Worm (Caenorhabditis elegans) whole organism, L1 larva: ENCODE measurements around the gene txt-18.

Experiments used
- F16B12.6 ChIP-seq: fragments of 150-350 bp; optimal IDR thresholded peaks from 2 replicates; lab custom pipeline; 2014; ENCODE audit warnings: missing biosample characterization, missing genetic modification characterization
- Y116A8C.19 ChIP-seq: sonication (generic microtip); optimal IDR thresholded peaks from 2 replicates; lab custom pipeline; 2016; ENCODE audit warnings: missing compliant biosample characterization, missing genetic modification characterization, borderline replicate concordance
- aha-1 ChIP-seq: fragments of 150-350 bp; optimal IDR thresholded peaks from 2 replicates; lab custom pipeline; 2014; ENCODE audit warnings: missing biosample characterization, missing genetic modification characterization
- blmp-1 ChIP-seq: fragments of 150-350 bp; optimal IDR thresholded peaks from 2 replicates; lab custom pipeline; 2014; ENCODE audit warnings: missing biosample characterization, missing genetic modification characterization
- ceh-8 ChIP-seq: fragments of 200-800 bp; sonication (Bioruptor generic); optimal IDR thresholded peaks from 2 replicates; lab custom pipeline; 2018; ENCODE audit warnings: mild to moderate bottlenecking, missing genetic modification characterization, moderate library complexity, missing compliant biosample characterization
- ceh-82 ChIP-seq, 3 experiments: fragments of 150-350 bp in 1 of 3; sonication (generic microtip) in 2 of 3; optimal IDR thresholded peaks; 2 replicates each; lab custom pipeline; 2014 to 2017; ENCODE audit warnings: missing biosample characterization in 3 of 3, missing genetic modification characterization in 3 of 3
- dpl-1 ChIP-seq, 3 experiments: fragments of 150-350 bp in 2 of 3; sonication (generic microtip) in 1 of 3; optimal IDR thresholded peaks; 2 replicates each; lab custom pipeline; 2014 to 2017; ENCODE audit warnings: missing biosample characterization in 3 of 3, missing genetic modification characterization in 3 of 3, missing genetic modification reagents in 3 of 3
- dsc-1 ChIP-seq: sonication (generic microtip); optimal IDR thresholded peaks from 2 replicates; lab custom pipeline; 2016; ENCODE audit warnings: mild to moderate bottlenecking, missing genetic modification characterization, missing compliant biosample characterization
- efl-1 ChIP-seq, 4 experiments: fragments of 150-350 bp; optimal IDR thresholded peaks in 3 of 4; peaks in 1 of 4; 1 replicate in 1 of 4; 2 replicates in 3 of 4; lab custom pipeline; 2014; ENCODE audit warnings: missing biosample characterization in 2 of 4, missing genetic modification characterization in 2 of 4, missing genetic modification reagents in 2 of 4
- efl-3 ChIP-seq: fragments of 200-800 bp; sonication (Bioruptor generic); optimal IDR thresholded peaks from 2 replicates; lab custom pipeline; 2018; ENCODE audit warnings: mild to moderate bottlenecking, missing genetic modification characterization, missing compliant biosample characterization
- elt-3 ChIP-seq, 6 experiments: fragments of 150-350 bp in 1 of 6; sonication (generic microtip); optimal IDR thresholded peaks; 2 replicates each; lab custom pipeline; 2017 to 2018; ENCODE audit warnings: missing biosample characterization in 6 of 6, missing genetic modification characterization in 6 of 6, inconsistent platforms in 1 of 6
- fkh-10 ChIP-seq: sonication (generic microtip); optimal IDR thresholded peaks from 2 replicates; lab custom pipeline; 2017; ENCODE audit warnings: missing biosample characterization, missing genetic modification reagents, missing genetic modification characterization
- fkh-4 ChIP-seq: sonication (generic microtip); optimal IDR thresholded peaks from 2 replicates; lab custom pipeline; 2016; ENCODE audit warnings: missing compliant biosample characterization, missing genetic modification characterization, borderline replicate concordance
- fkh-8 ChIP-seq: sonication (generic microtip); optimal IDR thresholded peaks from 2 replicates; lab custom pipeline; 2016; ENCODE audit warnings: mild to moderate bottlenecking, missing genetic modification characterization, missing compliant biosample characterization
- fos-1 ChIP-seq: fragments of 150-350 bp; optimal IDR thresholded peaks from 2 replicates; lab custom pipeline; 2014; ENCODE audit warnings: missing biosample characterization, missing genetic modification characterization
- irx-1 ChIP-seq: sonication (generic microtip); optimal IDR thresholded peaks from 2 replicates; lab custom pipeline; 2016; ENCODE audit warnings: missing genetic modification characterization, missing compliant biosample characterization
- isw-1 ChIP-seq: fragments of 200-800 bp; sonication (Bioruptor generic); IDR thresholded peaks from 2 replicates; pipeline ENCODE4 v1.3.6; 2022; ENCODE audit warnings: missing genetic modification characterization, missing compliant biosample characterization
- lin-14 ChIP-seq: fragments of 200-800 bp; sonication (Bioruptor generic); optimal IDR thresholded peaks from 2 replicates; lab custom pipeline; 2018; ENCODE audit warnings: mild to moderate bottlenecking, missing genetic modification characterization, moderate library complexity, missing compliant biosample characterization
- lin-15B ChIP-seq: fragments of 150-350 bp; sonication (generic microtip); optimal IDR thresholded peaks from 3 replicates; lab custom pipeline; 2014; ENCODE audit warnings: missing biosample characterization, missing genetic modification characterization
- lin-35 ChIP-seq, 2 experiments: fragments of 150-350 bp; optimal IDR thresholded peaks; 2 replicates each; lab custom pipeline; 2014; ENCODE audit warnings: missing biosample characterization in 2 of 2, missing genetic modification characterization in 2 of 2, missing genetic modification reagents in 2 of 2
- nhr-12 ChIP-seq: sonication (generic microtip); optimal IDR thresholded peaks from 2 replicates; lab custom pipeline; 2017; ENCODE audit warnings: missing biosample characterization, missing genetic modification characterization
- nhr-19 ChIP-seq: fragments of 200-800 bp; sonication (Bioruptor generic); conservative IDR thresholded peaks from 2 replicates; pipeline ENCODE4 v1.3.6; 2022; ENCODE audit warnings: missing genetic modification characterization, missing compliant biosample characterization
- nhr-237 ChIP-seq: fragments of 150-350 bp; optimal IDR thresholded peaks from 2 replicates; lab custom pipeline; 2014; ENCODE audit warnings: missing biosample characterization, missing genetic modification characterization
- nhr-47 ChIP-seq: sonication (generic microtip); optimal IDR thresholded peaks from 2 replicates; lab custom pipeline; 2016; ENCODE audit warnings: mild to moderate bottlenecking, missing genetic modification characterization, moderate library complexity, missing compliant biosample characterization
- nhr-71 ChIP-seq: sonication (generic microtip); optimal IDR thresholded peaks from 2 replicates; lab custom pipeline; 2016; ENCODE audit warnings: mild to moderate bottlenecking, missing genetic modification characterization, moderate library complexity, missing compliant biosample characterization
- nhr-76 ChIP-seq: sonication (generic microtip); optimal IDR thresholded peaks from 2 replicates; lab custom pipeline; 2017; ENCODE audit warnings: missing biosample characterization, missing genetic modification characterization
- nhr-84 ChIP-seq: sonication (generic microtip); optimal IDR thresholded peaks from 2 replicates; lab custom pipeline; 2017; ENCODE audit warnings: missing biosample characterization, missing genetic modification characterization
- nhr-85 ChIP-seq: sonication (generic microtip); peaks from one replicate; lab custom pipeline; 2016; ENCODE audit warnings: missing genetic modification characterization, inconsistent platforms, missing compliant biosample characterization
- nhr-90 ChIP-seq: sonication (generic microtip); optimal IDR thresholded peaks from 2 replicates; lab custom pipeline; 2016; ENCODE audit warnings: mild to moderate bottlenecking, missing genetic modification characterization, missing compliant biosample characterization; ENCODE audit not compliant: poor library complexity
- pax-3 ChIP-seq: fragments of 200-800 bp; sonication (Bioruptor generic); optimal IDR thresholded peaks from 2 replicates; lab custom pipeline; 2018; ENCODE audit warnings: mild to moderate bottlenecking, missing genetic modification characterization, moderate library complexity, missing compliant biosample characterization
- rnt-1 ChIP-seq: sonication (generic microtip); optimal IDR thresholded peaks from 2 replicates; lab custom pipeline; 2016; ENCODE audit warnings: mild to moderate bottlenecking, missing genetic modification characterization, moderate library complexity, missing compliant biosample characterization
- skn-1 ChIP-seq: fragments of 150-350 bp; optimal IDR thresholded peaks from 2 replicates; lab custom pipeline; 2014; ENCODE audit warnings: missing biosample characterization, missing genetic modification characterization
- snpc-4 ChIP-seq: fragments of 150-350 bp; optimal IDR thresholded peaks from 2 replicates; lab custom pipeline; 2014; ENCODE audit warnings: missing biosample characterization, missing genetic modification characterization
- snu-23 ChIP-seq: sonication (generic microtip); optimal IDR thresholded peaks from 2 replicates; lab custom pipeline; 2016; ENCODE audit warnings: missing genetic modification characterization, missing compliant biosample characterization
- sptf-1 ChIP-seq: fragments of 150-350 bp; optimal IDR thresholded peaks from 2 replicates; lab custom pipeline; 2014; ENCODE audit warnings: missing biosample characterization, missing genetic modification characterization
- tbx-2 ChIP-seq: sonication (generic microtip); optimal IDR thresholded peaks from 2 replicates; lab custom pipeline; 2016; ENCODE audit warnings: missing genetic modification characterization, missing compliant biosample characterization
- unc-62 ChIP-seq: fragments of 150-350 bp; optimal IDR thresholded peaks from 2 replicates; lab custom pipeline; 2014; ENCODE audit warnings: missing biosample characterization, missing genetic modification reagents, missing genetic modification characterization
- unc-98 ChIP-seq: fragments of 200-800 bp; sonication (Bioruptor generic); IDR thresholded peaks from 2 replicates; pipeline ENCODE4 v1.3.6; 2022; ENCODE audit warnings: missing genetic modification characterization, missing compliant biosample characterization
- vab-15 ChIP-seq: sonication (generic microtip); optimal IDR thresholded peaks from 2 replicates; lab custom pipeline; 2017; ENCODE audit warnings: missing genotype, mild to moderate bottlenecking, missing genetic modification characterization, missing compliant biosample characterization
- xbp-1 ChIP-seq: sonication (generic microtip); optimal IDR thresholded peaks from 2 replicates; lab custom pipeline; 2016; ENCODE audit warnings: missing genetic modification characterization, missing compliant biosample characterization
- ztf-11 ChIP-seq, 2 experiments: sonication (generic microtip); optimal IDR thresholded peaks; 2 replicates each; lab custom pipeline; 2016 to 2017; ENCODE audit warnings: missing genetic modification characterization in 2 of 2, missing biosample characterization in 1 of 2, missing compliant biosample characterization in 1 of 2
- ztf-4 ChIP-seq: fragments of 150-350 bp; optimal IDR thresholded peaks from 2 replicates; lab custom pipeline; 2014; ENCODE audit warnings: missing biosample characterization, missing genetic modification characterization

Gene txt-18

DNA sequence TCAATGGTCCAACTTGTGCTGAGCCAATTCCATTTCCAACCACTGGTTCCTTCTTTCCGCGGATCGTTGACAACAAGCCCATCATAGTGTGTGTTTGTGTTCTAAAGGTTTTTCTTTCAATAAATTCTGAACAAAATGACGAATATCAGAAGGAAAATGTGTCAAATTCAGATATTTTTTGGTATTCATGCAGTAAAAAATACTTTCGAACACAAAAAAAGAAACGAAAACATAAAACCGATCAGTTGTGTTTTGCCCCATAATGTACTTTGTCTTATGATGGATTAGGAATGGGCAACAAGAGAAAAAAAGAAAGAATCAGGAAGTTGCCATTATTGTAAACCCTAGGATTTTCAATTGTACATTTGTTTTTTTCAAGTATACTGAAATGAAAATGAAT, 34.7 kb upstream of the txt-18 start, which contains the start of gene glb-10:
TSS of gene glb-10 (minus strand) at position 101 of the 400 bp plus-strand sequence.
- TF ChIP-seq nhr-85 (tag; lab: Kevin White, UChicago) (no peak), dsc-1 (tag; lab: Kevin White, UChicago) (no peak), fkh-4 (no peak), snu-23 (GFP tag; lab: Kevin White, UChicago) (no peak), ztf-4 (tag; lab: Kevin White, UChicago) (no peak), tbx-2 (tag; lab: Kevin White, UChicago) (no peak), sptf-1 (no peak), efl-1 (optimal IDR thresholded peaks at IDR 0.05; lab: Kevin White, UChicago) (no peak), efl-1 (GFP tag; optimal IDR thresholded peaks at IDR 0.05 in 1 of 2; lab: Kevin White, UChicago) (no peak), blmp-1 (tag; lab: Kevin White, UChicago) (no peak), efl-3 (GFP tag; lab: Kevin White, UChicago) (no peak), dpl-1 (GFP tag; optimal IDR thresholded peaks at IDR 0.05; lab: Kevin White, UChicago) (no peak)

ce11 chrII:6311459-6311858, 32.4 kb upstream of the txt-18 start:
- TF ChIP-seq fkh-8 (tag; lab: Kevin White, UChicago) (peak; percentile 69), nhr-71 (tag; lab: Kevin White, UChicago) (peak; percentile 51), fkh-10 (GFP tag; lab: Kevin White, UChicago) (peak; percentile 46), nhr-85 (tag; lab: Kevin White, UChicago) (no peak), pax-3 (tag; lab: Kevin White, UChicago) (peak; percentile 21), ztf-11 (tag; optimal IDR thresholded peaks at IDR 0.05; lab: Kevin White, UChicago) (no peak), unc-62 (GFP tag; lab: Kevin White, UChicago) (no peak), nhr-47 (tag; lab: Kevin White, UChicago) (peak; percentile 10), lin-14 (GFP tag; lab: Kevin White, UChicago) (peak; percentile 7)
- TF ChIP-seq, all 84 proteins: peak for 6

ce11 chrII:6311888-6312287, 32.0 kb upstream of the txt-18 start:
- TF ChIP-seq unc-98 (GFP tag; lab: Robert Waterston, UW) (no peak), efl-1 (optimal IDR thresholded peaks at IDR 0.05; lab: Kevin White, UChicago) (no peak), efl-1 (GFP tag; optimal IDR thresholded peaks at IDR 0.05 in 1 of 2; lab: Kevin White, UChicago) (peak in 1 of 2 experiments; percentile 55), nhr-76 (no peak)

DNA sequence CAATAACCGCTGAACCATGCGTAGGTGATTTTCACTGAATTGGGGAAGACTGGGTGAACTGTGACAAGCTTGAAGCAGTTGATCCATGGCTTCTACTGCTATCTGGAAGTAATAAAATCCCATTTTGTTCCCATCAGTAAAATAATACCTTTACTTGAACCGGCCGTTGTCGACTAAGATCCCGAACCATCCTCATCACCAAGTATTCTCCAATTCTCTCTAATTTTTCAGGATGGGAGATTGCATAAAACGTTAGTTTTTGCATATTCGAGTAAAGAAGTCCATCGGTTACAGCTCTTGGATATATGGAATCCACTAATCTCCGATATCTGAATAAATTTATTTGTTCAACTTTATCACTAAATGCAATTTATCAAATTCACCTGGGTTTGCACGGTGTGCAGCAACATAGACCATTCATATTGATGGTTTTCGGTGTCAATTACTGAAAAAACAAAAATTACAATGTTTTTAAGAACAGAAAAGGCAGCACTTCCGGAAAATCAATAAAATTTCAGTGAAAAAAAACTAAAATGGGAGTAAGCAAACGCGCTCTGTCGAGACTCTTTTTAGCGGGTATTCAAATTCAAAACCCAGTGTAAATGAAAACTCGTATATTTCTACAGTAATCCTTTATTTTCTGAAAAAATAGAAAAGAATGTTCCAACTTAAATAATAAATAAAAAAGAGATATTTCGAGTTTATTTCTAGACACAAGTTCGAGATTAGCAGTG, 23.1 kb upstream of the txt-18 start, which contains the start of gene efr-3:
TSS of gene efr-3 (minus strand) at position 505 of the 734 bp plus-strand sequence.
- TF ChIP-seq aha-1 (tag; lab: Kevin White, UChicago): no peak
- TF ChIP-seq nhr-71 (tag; lab: Kevin White, UChicago): peak; percentile 60
- peak; percentile 3 for TF ChIP-seq fkh-8 (tag; lab: Kevin White, UChicago)
- peak; percentile 58 for TF ChIP-seq rnt-1 (tag; lab: Kevin White, UChicago)
- TF ChIP-seq nhr-47 (tag; lab: Kevin White, UChicago): peak; percentile 67
- peak; percentile 89 to 95 (median 93) for TF ChIP-seq dpl-1 (GFP tag; optimal IDR thresholded peaks at IDR 0.05; lab: Kevin White, UChicago)
- no peak for TF ChIP-seq ceh-8 (GFP tag; lab: Kevin White, UChicago)
- no peak for TF ChIP-seq nhr-237 (tag; lab: Kevin White, UChicago)
- TF ChIP-seq elt-3 (tag; optimal IDR thresholded peaks at IDR 0.05; lab: Kevin White, UChicago): peak in 1 of 6 experiments; percentile 27
- TF ChIP-seq F16B12.6: peak; percentile 31
- no peak for TF ChIP-seq irx-1 (tag; lab: Kevin White, UChicago)
- peak; percentile 55 for TF ChIP-seq xbp-1 (tag; lab: Kevin White, UChicago)
- peak; percentile 40 for TF ChIP-seq skn-1 (tag; lab: Kevin White, UChicago)
- TF ChIP-seq fos-1: no peak
- no peak for TF ChIP-seq vab-15
- TF ChIP-seq nhr-12 (tag; lab: Kevin White, UChicago): no peak
- TF ChIP-seq nhr-76: no peak
- TF ChIP-seq isw-1: peak; percentile 51
- peak; percentile 24 for TF ChIP-seq snpc-4 (tag; lab: Kevin White, UChicago)
- peak; percentile 21; the same call in 1 of the 2 replicates for TF ChIP-seq nhr-19 (GFP tag; lab: Robert Waterston, UW)
- peak; percentile 31 for TF ChIP-seq blmp-1 (tag; lab: Kevin White, UChicago)
- TF ChIP-seq ceh-82 (tag; optimal IDR thresholded peaks at IDR 0.05; lab: Kevin White, UChicago): peak in 1 of 3 experiments; percentile 40
- peak; percentile 81 to 93 for TF ChIP-seq efl-1 (optimal IDR thresholded peaks at IDR 0.05; lab: Kevin White, UChicago)
- TF ChIP-seq efl-1 (GFP tag; optimal IDR thresholded peaks at IDR 0.05 in 1 of 2; lab: Kevin White, UChicago): peak; percentile 94 to 99
- no peak for TF ChIP-seq nhr-84 (tag; lab: Kevin White, UChicago)
- TF ChIP-seq Y116A8C.19 (tag; lab: Kevin White, UChicago): no peak
- peak; percentile 51 for TF ChIP-seq nhr-85 (tag; lab: Kevin White, UChicago)
- no peak for TF ChIP-seq efl-3 (GFP tag; lab: Kevin White, UChicago)
- no peak for TF ChIP-seq ztf-4 (tag; lab: Kevin White, UChicago)
- TF ChIP-seq lin-15B (tag; lab: Kevin White, UChicago): peak; percentile 24
- TF ChIP-seq lin-35 (GFP tag; optimal IDR thresholded peaks at IDR 0.05; lab: Kevin White, UChicago): peak; percentile 93 to 97
- TF ChIP-seq nhr-90 (tag; lab: Kevin White, UChicago): peak; percentile 21
